Fruit fly (Drosophila melanogaster) whole organism, embryonic: ENCODE results near the gene CG18749.

Source experiments
- ATbp ChIP-seq: fragments of 200-800 bp; sonication (Bioruptor generic); optimal IDR thresholded peaks from 2 replicates; lab custom pipeline; 2017; ENCODE audit warnings: missing biosample characterization, mild to moderate bottlenecking, missing genetic modification characterization, missing genetic modification reagents
- Ada2b ChIP-seq: fragments of 200-800 bp; sonication (Bioruptor generic); IDR thresholded peaks from 2 replicates; pipeline ENCODE4 v1.3.6; 2022; ENCODE audit warnings: missing biosample characterization, missing genetic modification characterization
- BEAF-32 ChIP-seq: fragments of 200-800 bp; sonication (Bioruptor generic); optimal IDR thresholded peaks from 3 replicates; lab custom pipeline; 2017; ENCODE audit warnings: missing biosample characterization, missing genetic modification characterization, mild to moderate bottlenecking, moderate library complexity, missing genetic modification reagents
- CG10565 ChIP-seq: fragments of 200-800 bp; sonication (Bioruptor generic); optimal IDR thresholded peaks from 3 replicates; lab custom pipeline; 2016; ENCODE audit warnings: missing biosample characterization, mild to moderate bottlenecking, missing genetic modification characterization
- CG11247 ChIP-seq: fragments of 200-800 bp; sonication (Bioruptor generic); IDR thresholded peaks from 2 replicates; pipeline ENCODE4 v1.3.6; 2022; ENCODE audit warnings: missing biosample characterization, missing genetic modification characterization
- CG11560 ChIP-seq: fragments of 200-800 bp; sonication (Bioruptor generic); IDR thresholded peaks from 3 replicates; pipeline ENCODE4 v1.3.6; 2022; ENCODE audit warnings: missing biosample characterization, missing genetic modification characterization
- CG12071 ChIP-seq: fragments of 200-800 bp; sonication (Bioruptor generic); optimal IDR thresholded peaks from 3 replicates; lab custom pipeline; 2018; ENCODE audit warnings: missing biosample characterization, mild to moderate bottlenecking, missing genetic modification characterization
- CG14050 ChIP-seq: fragments of 200-800 bp; sonication (Bioruptor generic); IDR thresholded peaks from 3 replicates; pipeline ENCODE4 v1.3.6; 2022; ENCODE audit warnings: missing biosample characterization, missing genetic modification characterization
- CG14860 ChIP-seq: fragments of 200-800 bp; sonication (Bioruptor generic); IDR thresholded peaks from 3 replicates; pipeline ENCODE4 v1.3.6; 2022; ENCODE audit warnings: missing biosample characterization, missing genetic modification characterization; ENCODE audit not compliant: partially characterized antibody
- CG17385 ChIP-seq: fragments of 200-800 bp; sonication (Bioruptor generic); optimal IDR thresholded peaks from 3 replicates; lab custom pipeline; 2018; ENCODE audit warnings: missing biosample characterization, mild to moderate bottlenecking, missing genetic modification characterization
- CG18262 ChIP-seq: fragments of 200-800 bp; optimal IDR thresholded peaks from 3 replicates; lab custom pipeline; 2019; ENCODE audit warnings: missing biosample characterization, mild to moderate bottlenecking, missing genetic modification characterization, moderate library complexity
- CG2712 ChIP-seq: fragments of 200-800 bp; optimal IDR thresholded peaks from 3 replicates; lab custom pipeline; 2019; ENCODE audit warnings: missing biosample characterization, mild to moderate bottlenecking, missing genetic modification characterization, moderate library complexity
- CG3281 ChIP-seq: fragments of 200-800 bp; sonication (Bioruptor generic); optimal IDR thresholded peaks from 3 replicates; lab custom pipeline; 2017; ENCODE audit warnings: missing biosample characterization, mild to moderate bottlenecking, missing genetic modification characterization
- CG4282 ChIP-seq: fragments of 200-800 bp; sonication (Bioruptor generic); optimal IDR thresholded peaks from 2 replicates; lab custom pipeline; 2016; ENCODE audit warnings: missing biosample characterization, missing genetic modification characterization
- CG4328 ChIP-seq: fragments of 200-800 bp; sonication (Bioruptor generic); optimal IDR thresholded peaks from 3 replicates; lab custom pipeline; 2017; ENCODE audit warnings: missing biosample characterization, missing genetic modification reagents, missing genetic modification characterization
- CG4730 ChIP-seq: fragments of 200-800 bp; sonication (Bioruptor generic); IDR thresholded peaks from 2 replicates; pipeline ENCODE4 v1.3.6; 2022; ENCODE audit warnings: missing biosample characterization, missing genetic modification characterization
- CG6689 ChIP-seq: fragments of 200-800 bp; sonication (Bioruptor generic); IDR thresholded peaks from 2 replicates; pipeline ENCODE4 v1.3.6; 2022; ENCODE audit warnings: missing biosample characterization, missing genetic modification characterization
- CG7839 ChIP-seq: fragments of 200-800 bp; sonication (Bioruptor generic); optimal IDR thresholded peaks from 3 replicates; lab custom pipeline; 2018; ENCODE audit warnings: missing biosample characterization, mild to moderate bottlenecking, missing genetic modification characterization, moderate library complexity
- CG8765 ChIP-seq: fragments of 200-800 bp; sonication (Bioruptor generic); IDR thresholded peaks from 2 replicates; pipeline ENCODE4 v1.3.6; 2022; ENCODE audit warnings: missing biosample characterization, missing genetic modification characterization
- CG8924 ChIP-seq: fragments of 200-800 bp; optimal IDR thresholded peaks from 3 replicates; lab custom pipeline; 2019; ENCODE audit warnings: missing biosample characterization, mild to moderate bottlenecking, missing genetic modification characterization, moderate library complexity
- CG8944 ChIP-seq: fragments of 200-800 bp; sonication (Bioruptor generic); optimal IDR thresholded peaks from 3 replicates; lab custom pipeline; 2016; ENCODE audit warnings: missing biosample characterization, missing genetic modification characterization
- CG9817 ChIP-seq: fragments of 200-800 bp; sonication (Bioruptor generic); optimal IDR thresholded peaks from 2 replicates; lab custom pipeline; 2018; ENCODE audit warnings: missing biosample characterization, mild to moderate bottlenecking, missing genetic modification characterization, moderate library complexity
- Dad ChIP-seq: fragments of 200-800 bp; sonication (Bioruptor generic); optimal IDR thresholded peaks from 3 replicates; lab custom pipeline; 2016; ENCODE audit warnings: missing biosample characterization, missing genetic modification characterization
- Doc3 ChIP-seq: fragments of 200-800 bp; sonication (Bioruptor generic); IDR thresholded peaks from 3 replicates; pipeline ENCODE4 v1.3.6; 2022; ENCODE audit warnings: missing biosample characterization, missing genetic modification characterization; ENCODE audit not compliant: partially characterized antibody
- Elba2 ChIP-seq: fragments of 200-800 bp; sonication (Bioruptor generic); optimal IDR thresholded peaks from 3 replicates; lab custom pipeline; 2016; ENCODE audit warnings: missing biosample characterization, missing genetic modification characterization
- Hr39 ChIP-seq: fragments of >200 bp; optimal IDR thresholded peaks from 2 replicates; lab custom pipeline; 2017
- Lpt ChIP-seq: fragments of >200 bp; optimal IDR thresholded peaks from 2 replicates; lab custom pipeline; 2018; ENCODE audit warnings: missing biosample characterization, missing genetic modification characterization
- MESR4 ChIP-seq: fragments of 200-800 bp; sonication (Bioruptor generic); optimal IDR thresholded peaks from 2 replicates; lab custom pipeline; 2018; ENCODE audit warnings: missing biosample characterization, mild to moderate bottlenecking, missing genetic modification characterization, moderate library complexity
- Mes4 ChIP-seq: fragments of 200-800 bp; sonication (Bioruptor generic); optimal IDR thresholded peaks from 2 replicates; lab custom pipeline; 2016; ENCODE audit warnings: missing biosample characterization, missing genetic modification characterization
- Scr ChIP-seq: fragments of 200-800 bp; sonication (Bioruptor generic); IDR thresholded peaks from 2 replicates; pipeline ENCODE4 v1.3.6; 2022; ENCODE audit warnings: missing biosample characterization, missing genetic modification characterization; ENCODE audit not compliant: partially characterized antibody
- Xrp1 ChIP-seq: fragments of 200-800 bp; sonication (Bioruptor generic); IDR thresholded peaks from 2 replicates; pipeline ENCODE4 v1.3.6; 2022; ENCODE audit warnings: missing biosample characterization, missing genetic modification characterization
- aop ChIP-seq: fragments of 200-800 bp; sonication (Bioruptor generic); IDR thresholded peaks from 2 replicates; pipeline ENCODE4 v1.3.6; 2022; ENCODE audit warnings: missing biosample characterization, missing genetic modification characterization
- chinmo ChIP-seq: fragments of 200-800 bp; sonication (Bioruptor generic); IDR thresholded peaks from 4 replicates; pipeline ENCODE4 v1.3.6; 2022; ENCODE audit warnings: missing biosample characterization, missing genetic modification characterization; ENCODE audit not compliant: partially characterized antibody
- croc ChIP-seq: fragments of 200-800 bp; sonication (Bioruptor generic); conservative IDR thresholded peaks from 3 replicates; pipeline ENCODE4 v1.3.6; 2022; ENCODE audit warnings: missing biosample characterization, missing genetic modification characterization
- crol ChIP-seq: fragments of 200-800 bp; sonication (Bioruptor generic); IDR thresholded peaks from 2 replicates; pipeline ENCODE4 v1.3.6; 2022; ENCODE audit warnings: missing biosample characterization, missing genetic modification characterization
- dmrt11E ChIP-seq: fragments of 200-800 bp; sonication (Bioruptor generic); optimal IDR thresholded peaks from 3 replicates; lab custom pipeline; 2018; ENCODE audit warnings: missing biosample characterization, mild to moderate bottlenecking, missing genetic modification characterization, moderate library complexity
- dmrt99B ChIP-seq: fragments of 200-800 bp; sonication (Bioruptor generic); optimal IDR thresholded peaks from 2 replicates; lab custom pipeline; 2018; ENCODE audit warnings: missing biosample characterization, mild to moderate bottlenecking, missing genetic modification characterization, moderate library complexity
- grau ChIP-seq: fragments of 200-800 bp; optimal IDR thresholded peaks from 3 replicates; lab custom pipeline; 2019; ENCODE audit warnings: missing biosample characterization, mild to moderate bottlenecking, missing genetic modification characterization, moderate library complexity
- h ChIP-seq: fragments of >200 bp; optimal IDR thresholded peaks from 2 replicates; lab custom pipeline; 2017
- jigr1 ChIP-seq: fragments of 200-800 bp; sonication (Bioruptor generic); IDR thresholded peaks from 3 replicates; pipeline ENCODE4 v1.3.6; 2022; ENCODE audit warnings: missing biosample characterization, missing genetic modification characterization
- klu ChIP-seq: fragments of 200-800 bp; sonication (Bioruptor generic); IDR thresholded peaks from 2 replicates; pipeline ENCODE4 v1.3.6; 2022; ENCODE audit warnings: missing biosample characterization, missing genetic modification characterization
- lola ChIP-seq, 3 experiments: fragments of >200 bp in 2 of 3; fragments of 200-800 bp in 1 of 3; sonication (Bioruptor generic) in 1 of 3; optimal IDR thresholded peaks; 2 replicates each; lab custom pipeline; 2017 to 2019; ENCODE audit warnings: missing biosample characterization in 3 of 3, missing genetic modification characterization in 3 of 3, mild to moderate bottlenecking in 1 of 3, moderate library complexity in 1 of 3
- maf-S ChIP-seq: fragments of 200-800 bp; sonication (Bioruptor generic); optimal IDR thresholded peaks from 2 replicates; lab custom pipeline; 2016; ENCODE audit warnings: missing biosample characterization, missing genetic modification characterization
- nau ChIP-seq: fragments of 200-800 bp; sonication (Bioruptor generic); optimal IDR thresholded peaks from 3 replicates; lab custom pipeline; 2017; ENCODE audit warnings: missing biosample characterization, mild to moderate bottlenecking, missing genetic modification characterization, missing genetic modification reagents
- prd ChIP-seq, 3 experiments: fragments of >200 bp in 2 of 3; fragments of 200-800 bp in 1 of 3; sonication (Bioruptor generic) in 1 of 3; optimal IDR thresholded peaks in 2 of 3; IDR thresholded peaks in 1 of 3; 2 replicates in 2 of 3; 3 replicates in 1 of 3; pipeline versions ENCODE4 v1.3.6 to Lab custom; 2017 to 2022; ENCODE audit warnings: missing biosample characterization in 1 of 3, missing genetic modification characterization in 1 of 3
- ranshi ChIP-seq: fragments of 200-800 bp; sonication (Bioruptor generic); IDR thresholded peaks from 2 replicates; pipeline ENCODE4 v1.3.6; 2022; ENCODE audit warnings: missing biosample characterization, missing genetic modification characterization
- schlank ChIP-seq: fragments of 200-800 bp; sonication (Bioruptor generic); optimal IDR thresholded peaks from 2 replicates; lab custom pipeline; 2018; ENCODE audit warnings: missing biosample characterization, mild to moderate bottlenecking, missing genetic modification characterization
- sens-2 ChIP-seq: fragments of 200-800 bp; sonication (Bioruptor generic); IDR thresholded peaks from 2 replicates; pipeline ENCODE4 v1.3.6; 2022; ENCODE audit warnings: missing biosample characterization, missing genetic modification characterization
- tgo ChIP-seq: fragments of 200-800 bp; sonication (Bioruptor generic); IDR thresholded peaks from 3 replicates; pipeline ENCODE4 v1.3.6; 2022; ENCODE audit warnings: missing biosample characterization, missing genetic modification characterization
- tup ChIP-seq: fragments of 200-800 bp; sonication (Bioruptor generic); optimal IDR thresholded peaks from 2 replicates; lab custom pipeline; 2016; ENCODE audit warnings: missing biosample characterization, mild to moderate bottlenecking, missing genetic modification characterization, moderate library complexity
- unpg ChIP-seq: fragments of 200-800 bp; sonication (Bioruptor generic); optimal IDR thresholded peaks from 3 replicates; lab custom pipeline; 2018; ENCODE audit warnings: missing biosample characterization, mild to moderate bottlenecking, missing genetic modification characterization, moderate library complexity

CG18749 gene

DNA sequence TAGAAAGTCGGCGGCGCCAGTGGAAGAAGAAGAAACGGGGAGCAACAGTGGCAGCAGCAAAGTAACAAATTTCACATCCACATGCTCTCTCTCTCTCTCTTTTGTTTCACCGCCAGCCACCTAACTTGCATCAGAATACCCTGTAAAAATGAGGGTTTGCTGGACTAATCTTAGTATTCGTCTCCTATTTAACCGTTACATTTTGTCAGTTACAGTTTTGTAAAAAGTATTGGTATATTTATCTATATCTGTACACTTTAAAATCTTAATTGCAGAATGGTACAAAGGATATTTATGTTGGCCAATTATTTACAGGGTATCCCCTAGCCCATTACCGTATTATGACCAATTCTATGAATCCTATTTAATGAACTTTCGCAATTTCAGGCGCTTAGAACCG, 10.0 kb upstream of the CG18749 start (continued):
- no peak for TF ChIP-seq Dad (GFP tag; lab: Kevin White, UChicago)
- peak; percentile 45 for TF ChIP-seq CG2712
- no peak for TF ChIP-seq sens-2 (GFP tag; lab: Robert Waterston, UW)
- TF ChIP-seq Ada2b (GFP tag; lab: Robert Waterston, UW): 0 out of 2 replicates have a peak, but pooled peaks have one; percentile 11
- TF ChIP-seq grau (tag; lab: Kevin White, UChicago): peak; percentile 17
- no peak for TF ChIP-seq croc (GFP tag; lab: Robert Waterston, UW)
- TF ChIP-seq tup: no peak
- no peak for TF ChIP-seq nau (GFP tag; lab: Kevin White, UChicago)
- no peak for TF ChIP-seq CG8944 (GFP tag; lab: Kevin White, UChicago)
- no peak for TF ChIP-seq Lpt (GFP tag; lab: Kevin White, UChicago)
- no peak for TF ChIP-seq CG6689
- TF ChIP-seq jigr1: no peak
- TF ChIP-seq chinmo (GFP tag; lab: Robert Waterston, UW): no peak
- no peak for TF ChIP-seq Hr39
- TF ChIP-seq aop: no peak
- no peak for TF ChIP-seq Mes4 (GFP tag; lab: Kevin White, UChicago)
- no peak for TF ChIP-seq CG3281
- no peak for TF ChIP-seq ranshi (GFP tag; lab: Robert Waterston, UW)
- no peak for TF ChIP-seq CG14860 (GFP tag; lab: Robert Waterston, UW)
- peak; percentile 35 for TF ChIP-seq MESR4 (GFP tag; lab: Kevin White, UChicago)
- no peak for TF ChIP-seq dmrt99B (tag; lab: Kevin White, UChicago)
- TF ChIP-seq CG12071: no peak
- no peak for TF ChIP-seq CG10565 (GFP tag; lab: Kevin White, UChicago)
- no peak for TF ChIP-seq CG4328 (GFP tag; lab: Kevin White, UChicago)
- TF ChIP-seq Doc3: no peak
- TF ChIP-seq maf-S (GFP tag; lab: Kevin White, UChicago): no peak
- peak; percentile 10 for TF ChIP-seq unpg
- TF ChIP-seq CG11247: no peak
- TF ChIP-seq CG18262: peak; percentile 29
- peak; percentile 41 for TF ChIP-seq dmrt11E (tag; lab: Kevin White, UChicago)
- TF ChIP-seq CG4730 (GFP tag; lab: Robert Waterston, UW): no peak
- TF ChIP-seq crol (GFP tag; lab: Robert Waterston, UW): no peak
- peak; percentile 14 for TF ChIP-seq ATbp (GFP tag; lab: Kevin White, UChicago)
- peak; percentile 57; the same call in 1 of the 2 replicates for TF ChIP-seq Xrp1
- TF ChIP-seq CG8924 (tag; lab: Kevin White, UChicago): no peak
- TF ChIP-seq BEAF-32: no peak
- TF ChIP-seq lola (GFP tag; optimal IDR thresholded peaks at IDR 0.05; lab: Kevin White, UChicago): peak in 1 of 3 experiments; percentile 38
- no peak for TF ChIP-seq CG17385
- no peak for TF ChIP-seq Scr (GFP tag; lab: Robert Waterston, UW)
- TF ChIP-seq klu (GFP tag; lab: Robert Waterston, UW): no peak
- no peak; the same call in 2 of the 3 replicates for TF ChIP-seq tgo
- no peak for TF ChIP-seq CG4282
- peak; percentile 37; the same call in 1 of the 3 replicates for TF ChIP-seq CG14050 (GFP tag; lab: Robert Waterston, UW)
- no peak for TF ChIP-seq CG9817 (tag; lab: Kevin White, UChicago)
- TF ChIP-seq CG11560 (tag; lab: Robert Waterston, UW): no peak
- no peak for TF ChIP-seq CG8765 (GFP tag; lab: Robert Waterston, UW)
- no peak for TF ChIP-seq schlank (tag; lab: Kevin White, UChicago)
- no peak for TF ChIP-seq Elba2 (GFP tag; lab: Kevin White, UChicago)
- no peak for TF ChIP-seq CG7839 (tag; lab: Kevin White, UChicago)
- TF ChIP-seq prd (optimal IDR thresholded peaks at IDR 0.05; lab: Kevin White, UChicago): no peak
- TF ChIP-seq prd (GFP tag; IDR thresholded peaks at IDR 0.05; lab: Robert Waterston, UW): peak; percentile 16; the same call in 1 of the 3 replicates
- no peak for TF ChIP-seq h (lab: Kevin White, UChicago)
